Fruit fly (Drosophila melanogaster) whole organism, embryonic: ENCODE measurements around the gene CG15014.

Source experiments
- Bdp1 ChIP-seq: fragments of 200-800 bp; sonication (Bioruptor generic); optimal IDR thresholded peaks from 3 replicates; lab custom pipeline; 2016; ENCODE audit warnings: missing biosample characterization, missing genetic modification characterization
- CG10147 ChIP-seq: fragments of 200-800 bp; sonication (Bioruptor generic); optimal IDR thresholded peaks from 2 replicates; lab custom pipeline; 2019; ENCODE audit warnings: missing biosample characterization, mild to moderate bottlenecking, missing genetic modification characterization, moderate library complexity
- CG10267 ChIP-seq: fragments of 200-800 bp; sonication (Bioruptor generic); optimal IDR thresholded peaks from 2 replicates; lab custom pipeline; 2018; ENCODE audit warnings: missing biosample characterization, mild to moderate bottlenecking, missing genetic modification characterization, moderate library complexity
- CG10462 ChIP-seq: fragments of 200-800 bp; sonication (Bioruptor generic); optimal IDR thresholded peaks from 2 replicates; lab custom pipeline; 2016; ENCODE audit warnings: missing biosample characterization, missing genetic modification characterization
- CG11247 ChIP-seq: fragments of 200-800 bp; sonication (Bioruptor generic); IDR thresholded peaks from 2 replicates; pipeline ENCODE4 v1.3.6; 2022; ENCODE audit warnings: missing biosample characterization, missing genetic modification characterization
- CG12104 ChIP-seq: fragments of 200-800 bp; sonication (Bioruptor generic); optimal IDR thresholded peaks from 3 replicates; lab custom pipeline; 2016; ENCODE audit warnings: missing biosample characterization, missing genetic modification characterization
- CG12769 ChIP-seq: fragments of 200-800 bp; sonication (Bioruptor generic); optimal IDR thresholded peaks from 2 replicates; lab custom pipeline; 2019; ENCODE audit warnings: missing biosample characterization, mild to moderate bottlenecking, missing genetic modification characterization, moderate library complexity
- CG13424 ChIP-seq: fragments of 200-800 bp; sonication (Bioruptor generic); optimal IDR thresholded peaks from 2 replicates; lab custom pipeline; 2019; ENCODE audit warnings: missing biosample characterization, mild to moderate bottlenecking, missing genetic modification characterization, moderate library complexity
- CG13624 ChIP-seq: fragments of 200-800 bp; sonication (Bioruptor generic); optimal IDR thresholded peaks from 2 replicates; lab custom pipeline; 2016; ENCODE audit warnings: missing biosample characterization, missing genetic modification characterization
- CG14050 ChIP-seq: fragments of 200-800 bp; sonication (Bioruptor generic); IDR thresholded peaks from 3 replicates; pipeline ENCODE4 v1.3.6; 2022; ENCODE audit warnings: missing biosample characterization, missing genetic modification characterization
- CG14441 ChIP-seq: fragments of 200-800 bp; sonication (Bioruptor generic); IDR thresholded peaks from 2 replicates; pipeline ENCODE4 v1.3.6; 2022; ENCODE audit warnings: missing biosample characterization, missing genetic modification characterization
- CG14667 ChIP-seq: fragments of 200-800 bp; sonication (Bioruptor generic); IDR thresholded peaks from 2 replicates; pipeline ENCODE4 v1.3.6; 2022; ENCODE audit warnings: missing biosample characterization, missing genetic modification characterization
- CG14710 ChIP-seq: fragments of 200-800 bp; sonication (Bioruptor generic); optimal IDR thresholded peaks from 3 replicates; lab custom pipeline; 2019; ENCODE audit warnings: missing biosample characterization, mild to moderate bottlenecking, missing genetic modification characterization, moderate library complexity
- CG1647 ChIP-seq: fragments of 200-800 bp; sonication (Bioruptor generic); optimal IDR thresholded peaks from 3 replicates; lab custom pipeline; 2016; ENCODE audit warnings: missing biosample characterization, missing genetic modification characterization
- CG16815 ChIP-seq: fragments of 200-800 bp; sonication (Bioruptor generic); optimal IDR thresholded peaks from 3 replicates; lab custom pipeline; 2017; ENCODE audit warnings: missing biosample characterization, mild to moderate bottlenecking, missing genetic modification characterization
- CG18011 ChIP-seq: fragments of 200-800 bp; sonication (Bioruptor generic); optimal IDR thresholded peaks from 2 replicates; lab custom pipeline; 2017; ENCODE audit warnings: missing biosample characterization, missing genetic modification characterization, mild to moderate bottlenecking, moderate library complexity, missing genotype
- CG18476 ChIP-seq: fragments of 200-800 bp; sonication (Bioruptor generic); optimal IDR thresholded peaks from 2 replicates; lab custom pipeline; 2016; ENCODE audit warnings: missing biosample characterization, mild to moderate bottlenecking, missing genetic modification characterization
- CG18599 ChIP-seq: fragments of 200-800 bp; sonication (Bioruptor generic); optimal IDR thresholded peaks from 3 replicates; lab custom pipeline; 2017; ENCODE audit warnings: missing biosample characterization, missing genetic modification characterization, mild to moderate bottlenecking, moderate library complexity, missing genetic modification reagents
- CG3995 ChIP-seq: fragments of 200-800 bp; sonication (Bioruptor generic); optimal IDR thresholded peaks from 3 replicates; lab custom pipeline; 2016; ENCODE audit warnings: missing biosample characterization, missing genetic modification characterization
- CG42726 ChIP-seq: fragments of 200-800 bp; sonication (Bioruptor generic); IDR thresholded peaks from 2 replicates; pipeline ENCODE4 v1.3.6; 2022; ENCODE audit warnings: missing biosample characterization, missing genetic modification characterization; ENCODE audit not compliant: partially characterized antibody
- CG4707 ChIP-seq: fragments of 200-800 bp; sonication (Bioruptor generic); optimal IDR thresholded peaks from 2 replicates; lab custom pipeline; 2018; ENCODE audit warnings: missing biosample characterization, mild to moderate bottlenecking, missing genetic modification characterization, moderate library complexity
- CG6175 ChIP-seq: fragments of 200-800 bp; sonication (Bioruptor generic); IDR thresholded peaks from 3 replicates; pipeline ENCODE4 v1.3.6; 2022; ENCODE audit warnings: missing biosample characterization, missing genetic modification characterization
- CG7372 ChIP-seq: fragments of 200-800 bp; sonication (Bioruptor generic); IDR thresholded peaks from 2 replicates; pipeline ENCODE4 v1.3.6; 2022; ENCODE audit warnings: missing biosample characterization, missing genetic modification characterization
- CoRest ChIP-seq: fragments of 200-800 bp; sonication (Bioruptor generic); optimal IDR thresholded peaks from 3 replicates; lab custom pipeline; 2018; ENCODE audit warnings: missing biosample characterization, mild to moderate bottlenecking, missing genetic modification characterization, moderate library complexity
- D19A ChIP-seq: fragments of 200-800 bp; optimal IDR thresholded peaks from 3 replicates; lab custom pipeline; 2019; ENCODE audit warnings: missing biosample characterization, mild to moderate bottlenecking, missing genetic modification characterization, moderate library complexity
- Dbx ChIP-seq: fragments of 200-800 bp; sonication (Bioruptor generic); IDR thresholded peaks from 3 replicates; pipeline ENCODE4 v1.3.6; 2022; ENCODE audit warnings: missing biosample characterization, missing genetic modification characterization
- H2.0 ChIP-seq: fragments of 200-800 bp; sonication (Bioruptor generic); IDR thresholded peaks from 2 replicates; pipeline ENCODE4 v1.3.6; 2022; ENCODE audit warnings: missing biosample characterization, missing genetic modification characterization
- HLHmδ ChIP-seq: fragments of 200-800 bp; sonication (Bioruptor generic); optimal IDR thresholded peaks from 2 replicates; lab custom pipeline; 2018; ENCODE audit warnings: missing biosample characterization, mild to moderate bottlenecking, missing genetic modification characterization, moderate library complexity
- Hmx ChIP-seq: fragments of 200-800 bp; sonication (Bioruptor generic); optimal IDR thresholded peaks from 2 replicates; lab custom pipeline; 2016; ENCODE audit warnings: missing biosample characterization, missing genetic modification characterization
- Hr51 ChIP-seq, 2 experiments: fragments of 200-800 bp; sonication (Bioruptor generic); optimal IDR thresholded peaks; 2 replicates in 1 of 2; 3 replicates in 1 of 2; lab custom pipeline; 2016 to 2018; ENCODE audit warnings: missing biosample characterization in 2 of 2, missing genetic modification characterization in 2 of 2, mild to moderate bottlenecking in 1 of 2, moderate library complexity in 1 of 2
- Hsf ChIP-seq: fragments of 200-800 bp; sonication (Bioruptor generic); optimal IDR thresholded peaks from 3 replicates; lab custom pipeline; 2016; ENCODE audit warnings: missing biosample characterization, missing genetic modification characterization
- aop ChIP-seq: fragments of 200-800 bp; sonication (Bioruptor generic); IDR thresholded peaks from 2 replicates; pipeline ENCODE4 v1.3.6; 2022; ENCODE audit warnings: missing biosample characterization, missing genetic modification characterization
- bigmax ChIP-seq: fragments of 200-800 bp; sonication (Bioruptor generic); optimal IDR thresholded peaks from 2 replicates; lab custom pipeline; 2018; ENCODE audit warnings: missing biosample characterization, mild to moderate bottlenecking, missing genetic modification characterization
- cad ChIP-seq: fragments of >200 bp; optimal IDR thresholded peaks from 2 replicates; lab custom pipeline; 2017; ENCODE audit warnings: missing biosample characterization, missing genetic modification characterization
- crc ChIP-seq: fragments of 200-800 bp; sonication (Bioruptor generic); optimal IDR thresholded peaks from 2 replicates; lab custom pipeline; 2016; ENCODE audit warnings: missing biosample characterization, missing genetic modification characterization
- exex ChIP-seq: fragments of 200-800 bp; sonication (Bioruptor generic); optimal IDR thresholded peaks from 4 replicates; lab custom pipeline; 2018; ENCODE audit warnings: missing biosample characterization, mild to moderate bottlenecking, missing genetic modification characterization, moderate library complexity
- gce ChIP-seq: fragments of 200-800 bp; sonication (Bioruptor generic); IDR thresholded peaks from 3 replicates; pipeline ENCODE4 v1.3.6; 2022; ENCODE audit warnings: missing biosample characterization, missing genetic modification characterization
- gcm ChIP-seq: fragments of 200-800 bp; sonication (Bioruptor generic); optimal IDR thresholded peaks from 2 replicates; lab custom pipeline; 2019; ENCODE audit warnings: missing biosample characterization, mild to moderate bottlenecking, missing genetic modification characterization, moderate library complexity
- insv ChIP-seq, 2 experiments: fragments of 200-800 bp; sonication (Bioruptor generic); optimal IDR thresholded peaks; 3 replicates each; lab custom pipeline; 2016 to 2018; ENCODE audit warnings: missing biosample characterization in 2 of 2, missing genetic modification characterization in 2 of 2
- inv ChIP-seq: fragments of 200-800 bp; sonication (Bioruptor generic); IDR thresholded peaks from 2 replicates; pipeline ENCODE4 v1.3.6; 2022; ENCODE audit warnings: missing biosample characterization, missing genetic modification characterization; ENCODE audit not compliant: partially characterized antibody
- kah ChIP-seq: fragments of 200-800 bp; sonication (Bioruptor generic); optimal IDR thresholded peaks from 2 replicates; lab custom pipeline; 2018; ENCODE audit warnings: missing biosample characterization, mild to moderate bottlenecking, missing genetic modification characterization
- lbe ChIP-seq: fragments of 200-800 bp; sonication (Bioruptor generic); optimal IDR thresholded peaks from 2 replicates; lab custom pipeline; 2016; ENCODE audit warnings: missing biosample characterization, mild to moderate bottlenecking, missing genetic modification characterization
- nerfin-1 ChIP-seq: fragments of 200-800 bp; sonication (Bioruptor generic); optimal IDR thresholded peaks from 3 replicates; lab custom pipeline; 2019; ENCODE audit warnings: missing biosample characterization, mild to moderate bottlenecking, missing genetic modification characterization, moderate library complexity
- nom ChIP-seq: fragments of 200-800 bp; sonication (Bioruptor generic); optimal IDR thresholded peaks from 2 replicates; lab custom pipeline; 2017; ENCODE audit warnings: missing biosample characterization, missing genetic modification characterization, mild to moderate bottlenecking, moderate library complexity, missing genetic modification reagents
- org-1 ChIP-seq: fragments of 200-800 bp; sonication (Bioruptor generic); optimal IDR thresholded peaks from 2 replicates; lab custom pipeline; 2017; ENCODE audit warnings: missing biosample characterization, missing genetic modification characterization
- sd ChIP-seq: fragments of 200-800 bp; sonication (Bioruptor generic); optimal IDR thresholded peaks from 3 replicates; lab custom pipeline; 2018; ENCODE audit warnings: missing biosample characterization, mild to moderate bottlenecking, missing genetic modification characterization, moderate library complexity
- tgo ChIP-seq: fragments of 200-800 bp; sonication (Bioruptor generic); IDR thresholded peaks from 3 replicates; pipeline ENCODE4 v1.3.6; 2022; ENCODE audit warnings: missing biosample characterization, missing genetic modification characterization
- trh ChIP-seq: fragments of 200-800 bp; sonication (Bioruptor generic); optimal IDR thresholded peaks from 2 replicates; lab custom pipeline; 2016; ENCODE audit warnings: missing biosample characterization, missing genetic modification characterization

Gene CG15014

dm6 chr3L:4363887-4364794 is 42.1 kb upstream of the CG15014 start, which contains the start of the genes Cip4 and mRpS6 (continued):
- peak; percentile 53 for TF ChIP-seq nom (GFP tag; lab: Kevin White, UChicago)
- TF ChIP-seq org-1, result peak; percentile 50
- peak; percentile 78 for TF ChIP-seq CG10267 (tag; lab: Kevin White, UChicago)
- peak; percentile 52 for TF ChIP-seq CG18011 (GFP tag; lab: Kevin White, UChicago)
- peak; percentile 72 for TF ChIP-seq Hsf (GFP tag; lab: Kevin White, UChicago)
- peak; percentile 67 for TF ChIP-seq CG7372 (GFP tag; lab: Robert Waterston, UW)
- peak; percentile 51 for TF ChIP-seq CG14710 (tag; lab: Kevin White, UChicago)
- TF ChIP-seq CG12104 (GFP tag; lab: Kevin White, UChicago), result peak; percentile 66
- TF ChIP-seq CG10462 (GFP tag; lab: Kevin White, UChicago), result peak; percentile 76
- peak; percentile 38 for TF ChIP-seq Bdp1 (GFP tag; lab: Kevin White, UChicago)
- no peak for TF ChIP-seq kah (GFP tag; lab: Kevin White, UChicago)
- TF ChIP-seq CG10147, result no peak
- no peak for TF ChIP-seq cad (GFP tag; lab: Kevin White, UChicago)
- peak; percentile 58 for TF ChIP-seq HLHmδ (GFP tag; lab: Kevin White, UChicago)
- peak; percentile 79 for TF ChIP-seq CG14441 (GFP tag; lab: Robert Waterston, UW)
- TF ChIP-seq D19A (tag; lab: Kevin White, UChicago), result no peak
- no peak for TF ChIP-seq sd (tag; lab: Kevin White, UChicago)
- TF ChIP-seq aop (GFP tag; lab: Robert Waterston, UW), result peak; percentile 75; the same call in 1 of the 2 replicates
- TF ChIP-seq CG12769, result peak; percentile 42
- peak; percentile 84 for TF ChIP-seq CG13424 (tag; lab: Kevin White, UChicago)
- no peak for TF ChIP-seq CG18476 (GFP tag; lab: Kevin White, UChicago)
- no peak for TF ChIP-seq inv (GFP tag; lab: Robert Waterston, UW)
- TF ChIP-seq gcm (GFP tag; lab: Kevin White, UChicago), result peak; percentile 79
- no peak for TF ChIP-seq Hmx (GFP tag; lab: Kevin White, UChicago)
- peak; percentile 52 to 84 for TF ChIP-seq Hr51 (GFP tag; optimal IDR thresholded peaks at IDR 0.05; lab: Kevin White, UChicago)
- peak; percentile 75 for TF ChIP-seq CG16815 (GFP tag; lab: Kevin White, UChicago)
- peak; percentile 37 for TF ChIP-seq CG18599 (GFP tag; lab: Kevin White, UChicago)
- TF ChIP-seq CG13624, result peak; percentile 18
- no peak for TF ChIP-seq CG6175 (GFP tag; lab: Robert Waterston, UW)
- no peak for TF ChIP-seq CG14667
- no peak for TF ChIP-seq lbe
- TF ChIP-seq nerfin-1 (tag; lab: Kevin White, UChicago), result no peak
- TF ChIP-seq exex, result peak; percentile 45
- peak; percentile 81 for TF ChIP-seq CG42726 (GFP tag; lab: Robert Waterston, UW)
- TF ChIP-seq H2.0, result peak; percentile 90
- TF ChIP-seq CG11247 (GFP tag; lab: Robert Waterston, UW), result peak; percentile 83
- TF ChIP-seq CG3995 (GFP tag; lab: Kevin White, UChicago), result no peak
- peak; percentile 86 for TF ChIP-seq CG14050 (GFP tag; lab: Robert Waterston, UW)
- TF ChIP-seq Dbx (GFP tag; lab: Robert Waterston, UW), result peak; percentile 62; the same call in 1 of the 3 replicates
- TF ChIP-seq CG4707 (GFP tag; lab: Kevin White, UChicago), result no peak
- TF ChIP-seq trh (GFP tag; lab: Kevin White, UChicago), result peak; percentile 69
- TF ChIP-seq bigmax, result no peak
- TF ChIP-seq tgo (GFP tag; lab: Robert Waterston, UW), result peak; percentile 67
- no peak for TF ChIP-seq crc (GFP tag; lab: Kevin White, UChicago)
- TF ChIP-seq insv (GFP tag; optimal IDR thresholded peaks at IDR 0.05; lab: Kevin White, UChicago), result peak in 1 of 2 experiments; percentile 56
- TF ChIP-seq gce, result 0 out of 3 replicates have a peak, but pooled peaks have one; percentile 48
- TF ChIP-seq CG1647 (GFP tag; lab: Kevin White, UChicago), result peak; percentile 38
- TF ChIP-seq CoRest (tag; lab: Kevin White, UChicago), result peak; percentile 91
